Worm (Caenorhabditis elegans): ENCODE measurements around the gene papl-1.

papl-1 gene

ce11 chrV:12797992-12798391 lies 38.4 kb upstream of the papl-1 start, which contains the start of gene ugt-6:
TSS of gene ugt-6 (minus strand) at chrV:12798224.
- TF ChIP-seq ceh-20 (GFP tag; IDR thresholded peaks at IDR 0.05) (no peak), nhr-11 (tag; optimal IDR thresholded peaks at IDR 0.05) (no peak), nhr-28 (tag; optimal IDR thresholded peaks at IDR 0.05) (peak; percentile 75), nhr-41 (GFP tag; IDR thresholded peaks at IDR 0.05) (no peak), mxl-2 (GFP tag; conservative IDR thresholded peaks at IDR 0.05) (no peak), ztf-11 (tag; optimal IDR thresholded peaks at IDR 0.05) (no peak), daf-16 (GFP tag; optimal IDR thresholded peaks at IDR 0.05) (no peak), daf-16 (tag; optimal IDR thresholded peaks at IDR 0.05) (peak; percentile 82), zip-2 (tag; optimal IDR thresholded peaks at IDR 0.05) (no peak), nhr-48 (tag; optimal IDR thresholded peaks at IDR 0.05) (no peak), T26A8.4 (GFP tag; IDR thresholded peaks at IDR 0.05) (no peak), tag-97 (GFP tag; IDR thresholded peaks at IDR 0.05) (no peak), madf-5 (GFP tag; IDR thresholded peaks at IDR 0.05) (no peak), daf-19 (GFP tag; conservative IDR thresholded peaks at IDR 0.05) (no peak), aly-2 (tag; optimal IDR thresholded peaks at IDR 0.05) (no peak)

ce11 chrV:12796908-12797490 lies 37.4 kb upstream of the papl-1 start:
- TF ChIP-seq snpc-4 (tag; optimal IDR thresholded peaks at IDR 0.05) (no peak), tra-1 (GFP tag; IDR thresholded peaks at IDR 0.05) (0 out of 2 replicates have a peak, but pooled peaks have one; percentile 36), F49E8.2 (tag; optimal IDR thresholded peaks at IDR 0.05; ENCODE audit: borderline replicate concordance) (no peak), dmd-6 (GFP tag; IDR thresholded peaks at IDR 0.05) (peak; percentile 81), nhr-48 (tag; optimal IDR thresholded peaks at IDR 0.05) (peak; percentile 53), dve-1 (tag; optimal IDR thresholded peaks at IDR 0.05; ENCODE audit: insufficient read depth) (peak; percentile 21), pqm-1 (tag; optimal IDR thresholded peaks at IDR 0.05) (peak; percentile 52), unc-62 (GFP tag; optimal IDR thresholded peaks at IDR 0.05 in 1 of 2) (peak in 1 of 2 experiments; percentile 83), unc-62 (tag; optimal IDR thresholded peaks at IDR 0.05) (no peak)

ce11 chrV:12795927-12796326 lies 36.4 kb upstream of the papl-1 start:
- TF ChIP-seq nhr-11 (tag; optimal IDR thresholded peaks at IDR 0.05) = no peak
- TF ChIP-seq pqm-1 (tag; optimal IDR thresholded peaks at IDR 0.05) = no peak
- peak; percentile 38 for TF ChIP-seq dve-1 (tag; optimal IDR thresholded peaks at IDR 0.05; ENCODE audit: insufficient read depth)
- no peak for TF ChIP-seq vab-7 (GFP tag; IDR thresholded peaks at IDR 0.05)
- TF ChIP-seq hlh-11 (tag; optimal IDR thresholded peaks at IDR 0.05) = peak; percentile 34
- TF ChIP-seq unc-39 (tag; optimal IDR thresholded peaks at IDR 0.05) = no peak
- TF ChIP-seq ama-1 (optimal IDR thresholded peaks at IDR 0.05) = no peak
- no peak for TF ChIP-seq tra-1 (GFP tag; IDR thresholded peaks at IDR 0.05)
- no peak for TF ChIP-seq hif-1 (tag; optimal IDR thresholded peaks at IDR 0.05)
- no peak for TF ChIP-seq dmd-8 (GFP tag; IDR thresholded peaks at IDR 0.05)
- TF ChIP-seq cey-2 (tag; optimal IDR thresholded peaks at IDR 0.05; ENCODE audit: borderline replicate concordance, insufficient read depth) = no peak
- TF ChIP-seq madf-9 (GFP tag; conservative IDR thresholded peaks at IDR 0.05) = no peak
- TF ChIP-seq hlh-30 (tag; optimal IDR thresholded peaks at IDR 0.05; ENCODE audit: insufficient read depth) = no peak
- TF ChIP-seq nhr-28 (tag; optimal IDR thresholded peaks at IDR 0.05) = peak; percentile 29
- TF ChIP-seq Y5F2A.4 (GFP tag; optimal IDR thresholded peaks at IDR 0.05) = no peak
- TF ChIP-seq nhr-76 (tag; optimal IDR thresholded peaks at IDR 0.05) = no peak
- TF ChIP-seq lin-13 (GFP tag; optimal IDR thresholded peaks at IDR 0.05) = no peak
- no peak for TF ChIP-seq ZK337.2 (GFP tag; IDR thresholded peaks at IDR 0.05)
- no peak for TF ChIP-seq spr-3 (GFP tag; optimal IDR thresholded peaks at IDR 0.05)
- TF ChIP-seq mdt-29 (GFP tag; IDR thresholded peaks at IDR 0.05) = no peak
